Worm (Caenorhabditis elegans) whole organism, L2 larva: ENCODE data around the gene fars-3.

Source experiments
- ZK546.5 ChIP-seq: sonication (generic microtip); optimal IDR thresholded peaks from 2 replicates; lab custom pipeline; 2017; ENCODE audit warnings: missing biosample characterization, missing genetic modification characterization
- aly-2 ChIP-seq: fragments of 150-350 bp; optimal IDR thresholded peaks from 2 replicates; lab custom pipeline; 2014; ENCODE audit warnings: missing biosample characterization, missing genetic modification characterization
- ama-1 ChIP-seq: fragments of 150-350 bp; optimal IDR thresholded peaks from 2 replicates; lab custom pipeline; 2018; ENCODE audit warnings: inconsistent platforms
- ceh-82 ChIP-seq: fragments of 150-350 bp; optimal IDR thresholded peaks from 2 replicates; lab custom pipeline; 2014; ENCODE audit warnings: missing biosample characterization, missing genetic modification characterization
- crh-2 ChIP-seq: sonication (generic microtip); optimal IDR thresholded peaks from 2 replicates; lab custom pipeline; 2017; ENCODE audit warnings: missing biosample characterization, missing genetic modification characterization
- elt-3 ChIP-seq: sonication (generic microtip); optimal IDR thresholded peaks from 2 replicates; lab custom pipeline; 2017; ENCODE audit warnings: missing biosample characterization, missing genetic modification characterization
- fos-1 ChIP-seq: fragments of 150-350 bp; optimal IDR thresholded peaks from 2 replicates; lab custom pipeline; 2014; ENCODE audit warnings: missing biosample characterization, missing genetic modification characterization
- lin-39 ChIP-seq: fragments of 150-350 bp; optimal IDR thresholded peaks from 2 replicates; lab custom pipeline; 2014; ENCODE audit warnings: missing biosample characterization, missing genetic modification reagents, missing genetic modification characterization
- nhr-11 ChIP-seq: fragments of 150-350 bp; optimal IDR thresholded peaks from 2 replicates; lab custom pipeline; 2014; ENCODE audit warnings: missing biosample characterization, missing genetic modification characterization
- snpc-4 ChIP-seq: fragments of 150-350 bp; optimal IDR thresholded peaks from 2 replicates; lab custom pipeline; 2014; ENCODE audit warnings: missing biosample characterization, missing genetic modification characterization
- unc-39 ChIP-seq: fragments of 150-350 bp; optimal IDR thresholded peaks from 2 replicates; lab custom pipeline; 2014; ENCODE audit warnings: missing biosample characterization, missing genetic modification characterization
- unc-62 ChIP-seq: fragments of 150-350 bp; optimal IDR thresholded peaks from 2 replicates; lab custom pipeline; 2014; ENCODE audit warnings: missing biosample characterization, missing genetic modification reagents, missing genetic modification characterization
- zag-1 ChIP-seq: fragments of 150-350 bp; optimal IDR thresholded peaks from 2 replicates; lab custom pipeline; 2014; ENCODE audit warnings: missing biosample characterization, missing genetic modification characterization

DNA sequence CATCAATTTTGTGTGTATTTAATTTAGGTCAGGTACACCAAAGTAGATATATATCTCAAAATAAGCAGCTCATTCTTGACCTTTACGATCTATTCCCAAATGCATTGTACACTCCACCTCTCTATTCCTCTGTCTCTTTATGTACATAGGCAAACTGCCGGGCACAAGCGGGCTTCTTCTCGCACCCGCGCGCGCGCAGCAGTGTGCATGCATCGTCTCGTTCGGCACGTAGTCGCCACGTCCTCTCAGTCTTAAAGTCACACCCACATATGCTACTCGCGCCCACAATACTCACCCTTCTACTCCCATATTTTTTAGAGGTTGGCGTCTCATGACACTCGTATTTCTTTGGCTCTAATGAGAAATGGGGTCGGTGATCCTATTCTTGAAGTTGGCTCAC, 13.2 kb upstream of the fars-3 start:
- TF ChIP-seq ZK546.5 (tag; lab: Kevin White, UChicago) (no peak), aly-2 (tag; lab: Kevin White, UChicago) (no peak), zag-1 (tag; lab: Kevin White, UChicago) (peak; percentile 6), unc-62 (no peak), elt-3 (tag; lab: Kevin White, UChicago) (no peak), lin-39 (tag; lab: Kevin White, UChicago) (no peak), fos-1 (no peak), ceh-82 (tag; lab: Kevin White, UChicago) (no peak), nhr-11 (tag; lab: Kevin White, UChicago) (no peak), ama-1 (lab: Kevin White, UChicago) (no peak), unc-39 (tag; lab: Kevin White, UChicago) (no peak), crh-2 (tag; lab: Kevin White, UChicago) (no peak), snpc-4 (tag; lab: Kevin White, UChicago) (no peak)
